Fruit fly (Drosophila melanogaster) whole organism, embryonic: ENCODE results near the gene senju.

ENCODE experiments used
- Ada2b ChIP-seq: fragments of 200-800 bp; sonication (Bioruptor generic); IDR thresholded peaks from 2 replicates; pipeline ENCODE4 v1.3.6; 2022; ENCODE audit warnings: missing biosample characterization, missing genetic modification characterization
- B-H1 ChIP-seq: fragments of 200-800 bp; sonication (Bioruptor generic); IDR thresholded peaks from 3 replicates; pipeline ENCODE4 v1.3.6; 2022; ENCODE audit warnings: missing biosample characterization, missing genetic modification characterization
- C15 ChIP-seq: fragments of 200-800 bp; sonication (Bioruptor generic); IDR thresholded peaks from 3 replicates; pipeline ENCODE4 v1.3.6; 2022; ENCODE audit warnings: missing biosample characterization, missing genetic modification characterization
- CG1024 ChIP-seq: fragments of 200-800 bp; sonication (Bioruptor generic); IDR thresholded peaks from 2 replicates; pipeline ENCODE4 v1.3.6; 2022; ENCODE audit warnings: missing biosample characterization, missing genetic modification characterization
- CG11247 ChIP-seq: fragments of 200-800 bp; sonication (Bioruptor generic); IDR thresholded peaks from 2 replicates; pipeline ENCODE4 v1.3.6; 2022; ENCODE audit warnings: missing biosample characterization, missing genetic modification characterization
- CG11504 ChIP-seq: fragments of 200-800 bp; sonication (Bioruptor generic); optimal IDR thresholded peaks from 3 replicates; lab custom pipeline; 2019; ENCODE audit warnings: missing biosample characterization, mild to moderate bottlenecking, missing genetic modification characterization, moderate library complexity
- CG12391 ChIP-seq: fragments of 200-800 bp; sonication (Bioruptor generic); optimal IDR thresholded peaks from 3 replicates; lab custom pipeline; 2018; ENCODE audit warnings: missing biosample characterization, mild to moderate bottlenecking, missing genetic modification characterization, moderate library complexity
- CG15479 ChIP-seq: fragments of 200-800 bp; sonication (Bioruptor generic); optimal IDR thresholded peaks from 3 replicates; lab custom pipeline; 2019; ENCODE audit warnings: missing biosample characterization, mild to moderate bottlenecking, missing genetic modification characterization, moderate library complexity
- CG15601 ChIP-seq: fragments of 200-800 bp; sonication (Bioruptor generic); optimal IDR thresholded peaks from 3 replicates; lab custom pipeline; 2019; ENCODE audit warnings: missing biosample characterization, mild to moderate bottlenecking, missing genetic modification characterization, moderate library complexity
- CG1647 ChIP-seq: fragments of 200-800 bp; sonication (Bioruptor generic); optimal IDR thresholded peaks from 3 replicates; lab custom pipeline; 2016; ENCODE audit warnings: missing biosample characterization, missing genetic modification characterization
- CG18599 ChIP-seq: fragments of 200-800 bp; sonication (Bioruptor generic); optimal IDR thresholded peaks from 3 replicates; lab custom pipeline; 2017; ENCODE audit warnings: missing biosample characterization, missing genetic modification characterization, mild to moderate bottlenecking, moderate library complexity, missing genetic modification reagents
- CG2120 ChIP-seq: fragments of 200-800 bp; sonication (Bioruptor generic); optimal IDR thresholded peaks from 3 replicates; lab custom pipeline; 2016; ENCODE audit warnings: missing biosample characterization, missing genetic modification characterization
- CG2678 ChIP-seq: fragments of 200-800 bp; sonication (Bioruptor generic); optimal IDR thresholded peaks from 3 replicates; lab custom pipeline; 2019; ENCODE audit warnings: missing biosample characterization, mild to moderate bottlenecking, missing genetic modification characterization, moderate library complexity
- CG2712 ChIP-seq: fragments of 200-800 bp; optimal IDR thresholded peaks from 3 replicates; lab custom pipeline; 2019; ENCODE audit warnings: missing biosample characterization, mild to moderate bottlenecking, missing genetic modification characterization, moderate library complexity
- CG7839 ChIP-seq: fragments of 200-800 bp; sonication (Bioruptor generic); optimal IDR thresholded peaks from 3 replicates; lab custom pipeline; 2018; ENCODE audit warnings: missing biosample characterization, mild to moderate bottlenecking, missing genetic modification characterization, moderate library complexity
- CG8388 ChIP-seq: fragments of 200-800 bp; sonication (Bioruptor generic); optimal IDR thresholded peaks from 2 replicates; lab custom pipeline; 2019; ENCODE audit warnings: missing biosample characterization, mild to moderate bottlenecking, missing genetic modification characterization, moderate library complexity
- Drgx ChIP-seq: fragments of 200-800 bp; sonication (Bioruptor generic); IDR thresholded peaks from 2 replicates; pipeline ENCODE4 v1.3.6; 2022; ENCODE audit warnings: missing biosample characterization, missing genetic modification characterization
- HLH4C ChIP-seq: fragments of 200-800 bp; sonication (Bioruptor generic); IDR thresholded peaks from 3 replicates; pipeline ENCODE4 v1.3.6; 2022; ENCODE audit warnings: missing biosample characterization, missing genetic modification characterization; ENCODE audit not compliant: partially characterized antibody
- Hmr ChIP-seq: fragments of 200-800 bp; sonication (Bioruptor generic); optimal IDR thresholded peaks from 3 replicates; lab custom pipeline; 2017; ENCODE audit warnings: mild to moderate bottlenecking, missing biosample characterization, missing genetic modification reagents, missing genetic modification characterization
- Hr51 ChIP-seq, 2 experiments: fragments of 200-800 bp; sonication (Bioruptor generic); optimal IDR thresholded peaks; 2 replicates in 1 of 2; 3 replicates in 1 of 2; lab custom pipeline; 2016 to 2018; ENCODE audit warnings: missing biosample characterization in 2 of 2, missing genetic modification characterization in 2 of 2, mild to moderate bottlenecking in 1 of 2, moderate library complexity in 1 of 2
- Med ChIP-seq: fragments of 200-800 bp; sonication (Bioruptor generic); peaks from one replicate; lab custom pipeline; 2016; ENCODE audit warnings: missing biosample characterization, missing genetic modification characterization, mild to moderate bottlenecking, inconsistent platforms, moderate library complexity
- NK7.1 ChIP-seq: fragments of 200-800 bp; sonication (Bioruptor generic); optimal IDR thresholded peaks from 3 replicates; lab custom pipeline; 2016; ENCODE audit warnings: missing biosample characterization, missing genetic modification characterization
- Oli ChIP-seq: fragments of 200-800 bp; sonication (Bioruptor generic); optimal IDR thresholded peaks from 2 replicates; lab custom pipeline; 2018; ENCODE audit warnings: missing biosample characterization, mild to moderate bottlenecking, missing genetic modification characterization, moderate library complexity
- Ptx1 ChIP-seq: fragments of 200-800 bp; sonication (Bioruptor generic); IDR thresholded peaks from 2 replicates; pipeline ENCODE4 v1.3.6; 2022; ENCODE audit warnings: missing biosample characterization, missing genetic modification characterization
- Sox100B ChIP-seq: fragments of 200-800 bp; sonication (Bioruptor generic); optimal IDR thresholded peaks from 3 replicates; lab custom pipeline; 2018; ENCODE audit warnings: missing biosample characterization, mild to moderate bottlenecking, missing genetic modification characterization
- Sox102F ChIP-seq: fragments of 200-800 bp; sonication (Bioruptor generic); optimal IDR thresholded peaks from 2 replicates; lab custom pipeline; 2018; ENCODE audit warnings: missing biosample characterization, mild to moderate bottlenecking, missing genetic modification characterization, moderate library complexity
- bsh ChIP-seq, 2 experiments: fragments of 200-800 bp; sonication (Bioruptor generic); optimal IDR thresholded peaks; 2 replicates each; lab custom pipeline; 2017 to 2018; ENCODE audit warnings: mild to moderate bottlenecking in 2 of 2, missing biosample characterization in 2 of 2, missing genetic modification characterization in 2 of 2, moderate library complexity in 1 of 2
- dmrt99B ChIP-seq: fragments of 200-800 bp; sonication (Bioruptor generic); optimal IDR thresholded peaks from 2 replicates; lab custom pipeline; 2018; ENCODE audit warnings: missing biosample characterization, mild to moderate bottlenecking, missing genetic modification characterization, moderate library complexity
- dpn ChIP-seq, 2 experiments: fragments of 200-800 bp; sonication (Bioruptor generic); optimal IDR thresholded peaks; 3 replicates each; lab custom pipeline; 2016; ENCODE audit warnings: missing biosample characterization in 2 of 2, missing genetic modification characterization in 2 of 2
- gem ChIP-seq: fragments of 200-800 bp; sonication (Bioruptor generic); optimal IDR thresholded peaks from 2 replicates; lab custom pipeline; 2019; ENCODE audit warnings: missing biosample characterization, mild to moderate bottlenecking, missing genetic modification characterization, moderate library complexity
- lab ChIP-seq: fragments of 200-800 bp; sonication (Bioruptor generic); optimal IDR thresholded peaks from 3 replicates; lab custom pipeline; 2017; ENCODE audit warnings: missing biosample characterization, missing genetic modification characterization, mild to moderate bottlenecking, moderate library complexity, missing genetic modification reagents
- otp ChIP-seq: fragments of 200-800 bp; sonication (Bioruptor generic); IDR thresholded peaks from 3 replicates; pipeline ENCODE4, ENCODE4 v1.3.6; 2022; ENCODE audit warnings: missing biosample characterization, missing genetic modification characterization
- pros ChIP-seq: fragments of 200-800 bp; sonication (Bioruptor generic); optimal IDR thresholded peaks from 3 replicates; lab custom pipeline; 2019; ENCODE audit warnings: missing biosample characterization, mild to moderate bottlenecking, missing genetic modification characterization, moderate library complexity
- rib ChIP-seq: fragments of 200-800 bp; sonication (Bioruptor generic); IDR thresholded peaks from 2 replicates; pipeline ENCODE4 v1.3.6; 2022; ENCODE audit warnings: missing biosample characterization, missing genetic modification characterization
- row ChIP-seq: fragments of 200-800 bp; sonication (Bioruptor generic); IDR thresholded peaks from 3 replicates; pipeline ENCODE4 v1.3.6; 2022; ENCODE audit warnings: missing biosample characterization, missing genetic modification characterization
- sens ChIP-seq: fragments of 200-800 bp; sonication (Bioruptor generic); peaks from one replicate; lab custom pipeline; 2016; ENCODE audit warnings: missing biosample characterization, missing genetic modification characterization
- sisA ChIP-seq: fragments of 200-800 bp; sonication (Bioruptor generic); IDR thresholded peaks from 2 replicates; pipeline ENCODE4 v1.3.6; 2022; ENCODE audit warnings: missing biosample characterization, missing genetic modification characterization
- slbo ChIP-seq: fragments of 200-800 bp; sonication (Bioruptor generic); IDR thresholded peaks from 2 replicates; pipeline ENCODE4 v1.3.6; 2022; ENCODE audit warnings: missing biosample characterization, missing genetic modification characterization
- ttk ChIP-seq: fragments of 200-800 bp; sonication (Bioruptor generic); IDR thresholded peaks from 2 replicates; pipeline ENCODE4 v2.1.2; 2022; ENCODE audit warnings: missing biosample characterization, missing genetic modification characterization
- vvl ChIP-seq: fragments of 200-800 bp; sonication (Bioruptor generic); IDR thresholded peaks from 2 replicates; pipeline ENCODE4 v1.3.6; 2022; ENCODE audit warnings: missing biosample characterization, missing genetic modification characterization

The senju gene

dm6 chr2L:5085561-5085960 lies 32.9 kb downstream of the senju start:
- peak in 1 of 2 experiments; percentile 4 for TF ChIP-seq bsh (GFP tag; optimal IDR thresholded peaks at IDR 0.05; lab: Kevin White, UChicago)
- 0 out of 2 replicates have a peak, but pooled peaks have one; percentile 23 for TF ChIP-seq Ada2b (GFP tag; lab: Robert Waterston, UW)
- peak in 1 of 2 experiments; percentile 5 for TF ChIP-seq dpn (GFP tag; optimal IDR thresholded peaks at IDR 0.05; lab: Kevin White, UChicago)
- TF ChIP-seq otp = 0 out of 3 replicates have a peak, but pooled peaks have one; percentile 18
- TF ChIP-seq CG11504 (tag; lab: Kevin White, UChicago) = peak; percentile 23
- TF ChIP-seq CG1647 = no peak
- TF ChIP-seq B-H1 (GFP tag; lab: Robert Waterston, UW) = no peak
- peak; percentile 4 for TF ChIP-seq CG2678 (tag; lab: Kevin White, UChicago)
- 0 out of 2 replicates have a peak, but pooled peaks have one; percentile 18 for TF ChIP-seq CG11247 (GFP tag; lab: Robert Waterston, UW)
- no peak for TF ChIP-seq HLH4C (GFP tag; lab: Robert Waterston, UW)
- peak; percentile 31 for TF ChIP-seq CG2120
- TF ChIP-seq CG2712 (tag; lab: Kevin White, UChicago) = peak; percentile 8
- TF ChIP-seq pros = no peak
- TF ChIP-seq Hr51 (GFP tag; optimal IDR thresholded peaks at IDR 0.05; lab: Kevin White, UChicago) = peak in 1 of 2 experiments; percentile 12
- peak; percentile 23 for TF ChIP-seq Med (GFP tag; lab: Kevin White, UChicago)
- no peak for TF ChIP-seq C15 (GFP tag; lab: Robert Waterston, UW)
- TF ChIP-seq Sox102F (GFP tag; lab: Kevin White, UChicago) = peak; percentile 9
- TF ChIP-seq lab (GFP tag; lab: Kevin White, UChicago) = peak; percentile 37
- peak; percentile 28 for TF ChIP-seq CG7839 (tag; lab: Kevin White, UChicago)
- no peak for TF ChIP-seq rib
- TF ChIP-seq vvl (GFP tag; lab: Robert Waterston, UW) = peak; percentile 22; the same call in 1 of the 2 replicates
- TF ChIP-seq CG1024 = 0 out of 2 replicates have a peak, but pooled peaks have one; percentile 10
- TF ChIP-seq sisA (GFP tag; lab: Robert Waterston, UW) = peak; percentile 23; the same call in 1 of the 2 replicates
- no peak for TF ChIP-seq Sox100B
- peak; percentile 40 for TF ChIP-seq CG18599 (GFP tag; lab: Kevin White, UChicago)
- peak; percentile 12 for TF ChIP-seq dmrt99B
- peak; percentile 55 for TF ChIP-seq sens
- peak; percentile 1 for TF ChIP-seq Oli
- TF ChIP-seq slbo (GFP tag; lab: Robert Waterston, UW) = peak; percentile 46; the same call in 1 of the 2 replicates
- TF ChIP-seq CG15479 = no peak
- no peak for TF ChIP-seq NK7.1 (GFP tag; lab: Kevin White, UChicago)
- TF ChIP-seq gem (tag; lab: Kevin White, UChicago) = peak; percentile 58
- TF ChIP-seq CG15601 = no peak
- peak; percentile 37 for TF ChIP-seq Hmr (GFP tag; lab: Kevin White, UChicago)
- no peak for TF ChIP-seq Drgx (GFP tag; lab: Robert Waterston, UW)
- TF ChIP-seq Ptx1 (GFP tag; lab: Robert Waterston, UW) = 0 out of 2 replicates have a peak, but pooled peaks have one; percentile 11
- peak; percentile 16 for TF ChIP-seq CG8388 (GFP tag; lab: Kevin White, UChicago)
- TF ChIP-seq ttk = no peak
- peak; percentile 39; the same call in 1 of the 3 replicates for TF ChIP-seq row (GFP tag; lab: Robert Waterston, UW)
- peak; percentile 21 for TF ChIP-seq CG12391 (tag; lab: Kevin White, UChicago)
